Worm (Caenorhabditis elegans): ENCODE data around the gene Y57A10A.29.

- TF ChIP-seq flt-1 (GFP tag; IDR thresholded peaks at IDR 0.05) (no peak), ceh-36 (tag; optimal IDR thresholded peaks at IDR 0.05) (no peak), hmg-4 (GFP tag; optimal IDR thresholded peaks at IDR 0.05) (no peak), hmbx-1 (tag; optimal IDR thresholded peaks at IDR 0.05) (no peak)
Measured at ce11 chrII:12324159-12324558, 44.8 kb downstream of the Y57A10A.29 start, which contains the start of gene sre-56.
